Fruit fly (Drosophila melanogaster) whole organism: ENCODE data around the gene B4.

Experiments used
- CG8478 ChIP-seq: fragments of >200 bp; optimal IDR thresholded peaks from 2 replicates; lab custom pipeline; 2018; ENCODE audit warnings: inconsistent platforms
- Dll ChIP-seq: fragments of >200 bp; optimal IDR thresholded peaks from 2 replicates; lab custom pipeline; 2017
- EcR ChIP-seq, 2 experiments: fragments of >200 bp; optimal IDR thresholded peaks; 2 replicates each; lab custom pipeline; 2017; ENCODE audit warnings: missing biosample characterization in 2 of 2, missing genetic modification characterization in 2 of 2, missing genetic modification reagents in 2 of 2
- pan ChIP-seq: fragments of >200 bp; optimal IDR thresholded peaks from 2 replicates; lab custom pipeline; 2017
- psq ChIP-seq: fragments of >200 bp; optimal IDR thresholded peaks from 2 replicates; lab custom pipeline; 2017
- usp ChIP-seq: fragments of >200 bp; optimal IDR thresholded peaks from 2 replicates; lab custom pipeline; 2017; ENCODE audit warnings: missing biosample characterization, missing genetic modification characterization, mixed read lengths

B4 gene

dm6 chr2L:13510870-13511867 lies 38.0 kb downstream of the B4 start:
- no peak for TF ChIP-seq pan (lab: Kevin White, UChicago)
- TF ChIP-seq Dll (lab: Kevin White, UChicago), result no peak
- no peak for TF ChIP-seq psq (lab: Kevin White, UChicago)
- TF ChIP-seq usp (GFP tag; lab: Kevin White, UChicago), result no peak
- no peak for TF ChIP-seq EcR (GFP tag; optimal IDR thresholded peaks at IDR 0.05; lab: Kevin White, UChicago)
- TF ChIP-seq CG8478 (lab: Kevin White, UChicago), result no peak

- TF ChIP-seq Dll (lab: Kevin White, UChicago) (no peak), CG8478 (lab: Kevin White, UChicago) (no peak), EcR (GFP tag; optimal IDR thresholded peaks at IDR 0.05; lab: Kevin White, UChicago) (no peak), pan (lab: Kevin White, UChicago) (no peak), psq (lab: Kevin White, UChicago) (no peak), usp (GFP tag; lab: Kevin White, UChicago) (no peak)
These were observed 39.4 kb downstream of the B4 start for dm6 chr2L:13509533-13510240.

- TF ChIP-seq EcR (GFP tag; optimal IDR thresholded peaks at IDR 0.05; lab: Kevin White, UChicago), result no peak
- TF ChIP-seq CG8478 (lab: Kevin White, UChicago), result no peak
- TF ChIP-seq usp (GFP tag; lab: Kevin White, UChicago), result no peak
- no peak for TF ChIP-seq psq (lab: Kevin White, UChicago)
- no peak for TF ChIP-seq Dll (lab: Kevin White, UChicago)
- no peak for TF ChIP-seq pan (lab: Kevin White, UChicago)
These were observed 48.7 kb downstream of the B4 start for dm6 chr2L:13500416-13500815.

- TF ChIP-seq Dll (lab: Kevin White, UChicago) (no peak), pan (lab: Kevin White, UChicago) (no peak), psq (lab: Kevin White, UChicago) (no peak), CG8478 (lab: Kevin White, UChicago) (no peak), usp (GFP tag; lab: Kevin White, UChicago) (no peak), EcR (GFP tag; optimal IDR thresholded peaks at IDR 0.05; lab: Kevin White, UChicago) (no peak)
These were observed 51.2 kb downstream of the B4 start for dm6 chr2L:13497915-13498314.

- no peak for TF ChIP-seq usp (GFP tag; lab: Kevin White, UChicago)
- peak in 1 of 2 experiments; percentile 4 for TF ChIP-seq EcR (GFP tag; optimal IDR thresholded peaks at IDR 0.05; lab: Kevin White, UChicago)
- TF ChIP-seq CG8478 (lab: Kevin White, UChicago), result no peak
- TF ChIP-seq pan (lab: Kevin White, UChicago), result no peak
These were observed 66.9 kb downstream of the B4 start for dm6 chr2L:13482258-13482657.

- TF ChIP-seq psq (lab: Kevin White, UChicago) (no peak), EcR (GFP tag; optimal IDR thresholded peaks at IDR 0.05; lab: Kevin White, UChicago) (no peak), pan (lab: Kevin White, UChicago) (no peak), usp (GFP tag; lab: Kevin White, UChicago) (no peak), Dll (lab: Kevin White, UChicago) (no peak), CG8478 (lab: Kevin White, UChicago) (no peak)
These were observed 73.9 kb downstream of the B4 start for dm6 chr2L:13475254-13475653.

- TF ChIP-seq pan (lab: Kevin White, UChicago), result no peak
- no peak for TF ChIP-seq Dll (lab: Kevin White, UChicago)
- TF ChIP-seq usp (GFP tag; lab: Kevin White, UChicago), result no peak
- TF ChIP-seq EcR (GFP tag; optimal IDR thresholded peaks at IDR 0.05; lab: Kevin White, UChicago), result no peak
- TF ChIP-seq psq (lab: Kevin White, UChicago), result no peak
- no peak for TF ChIP-seq CG8478 (lab: Kevin White, UChicago)
These were observed 87.9 kb downstream of the B4 start, which contains the start of gene CG46308 for dm6 chr2L:13460911-13461866. CG46308 (plus strand) TSS chr2L:13461774.

- TF ChIP-seq EcR (GFP tag; optimal IDR thresholded peaks at IDR 0.05; lab: Kevin White, UChicago), result no peak
- TF ChIP-seq CG8478 (lab: Kevin White, UChicago), result no peak
- TF ChIP-seq Dll (lab: Kevin White, UChicago), result no peak
- TF ChIP-seq usp (GFP tag; lab: Kevin White, UChicago), result no peak
- no peak for TF ChIP-seq pan (lab: Kevin White, UChicago)
- TF ChIP-seq psq (lab: Kevin White, UChicago), result no peak
These were observed 90.0 kb downstream of the B4 start, which contains the start of gene CG42810 for dm6 chr2L:13458991-13459731. CG42810 (plus strand) TSS chr2L:13459681.

- TF ChIP-seq Dll (lab: Kevin White, UChicago), result no peak
- TF ChIP-seq usp (GFP tag; lab: Kevin White, UChicago), result no peak
- TF ChIP-seq psq (lab: Kevin White, UChicago), result no peak
- TF ChIP-seq CG8478 (lab: Kevin White, UChicago), result no peak
- TF ChIP-seq pan (lab: Kevin White, UChicago), result no peak
These were observed 92.0 kb downstream of the B4 start, which contains the start of gene CG42809 for dm6 chr2L:13457037-13457547. CG42809 (plus strand) TSS chr2L:13457497.
